Worm (Caenorhabditis elegans) whole organism, L1 larva: ENCODE results near the gene C35D6.4.

Experiments used
- C16A3.4 ChIP-seq: fragments of 150-350 bp; optimal IDR thresholded peaks from 2 replicates; lab custom pipeline; 2014; ENCODE audit warnings: missing biosample characterization, missing genetic modification characterization
- aly-2 ChIP-seq: fragments of 150-350 bp; optimal IDR thresholded peaks from 2 replicates; lab custom pipeline; 2014; ENCODE audit warnings: missing biosample characterization, missing genetic modification characterization
- ceh-82 ChIP-seq, 3 experiments: fragments of 150-350 bp in 1 of 3; sonication (generic microtip) in 2 of 3; optimal IDR thresholded peaks; 2 replicates each; lab custom pipeline; 2014 to 2017; ENCODE audit warnings: missing biosample characterization in 3 of 3, missing genetic modification characterization in 3 of 3
- fos-1 ChIP-seq: fragments of 150-350 bp; optimal IDR thresholded peaks from 2 replicates; lab custom pipeline; 2014; ENCODE audit warnings: missing biosample characterization, missing genetic modification characterization
- lsy-2 ChIP-seq, 2 experiments: fragments of 150-350 bp; optimal IDR thresholded peaks; 2 replicates each; lab custom pipeline; 2014; ENCODE audit warnings: missing biosample characterization in 2 of 2, missing genetic modification characterization in 2 of 2
- nhr-28 ChIP-seq: fragments of 150-350 bp; optimal IDR thresholded peaks from 2 replicates; lab custom pipeline; 2014; ENCODE audit warnings: missing biosample characterization, missing genetic modification characterization
- swsn-7 ChIP-seq: sonication (generic microtip); optimal IDR thresholded peaks from 2 replicates; lab custom pipeline; 2016; ENCODE audit warnings: missing genetic modification characterization, missing compliant biosample characterization
- ztf-11 ChIP-seq, 2 experiments: sonication (generic microtip); optimal IDR thresholded peaks; 2 replicates each; lab custom pipeline; 2016 to 2017; ENCODE audit warnings: missing genetic modification characterization in 2 of 2, missing biosample characterization in 1 of 2, missing compliant biosample characterization in 1 of 2

DNA sequence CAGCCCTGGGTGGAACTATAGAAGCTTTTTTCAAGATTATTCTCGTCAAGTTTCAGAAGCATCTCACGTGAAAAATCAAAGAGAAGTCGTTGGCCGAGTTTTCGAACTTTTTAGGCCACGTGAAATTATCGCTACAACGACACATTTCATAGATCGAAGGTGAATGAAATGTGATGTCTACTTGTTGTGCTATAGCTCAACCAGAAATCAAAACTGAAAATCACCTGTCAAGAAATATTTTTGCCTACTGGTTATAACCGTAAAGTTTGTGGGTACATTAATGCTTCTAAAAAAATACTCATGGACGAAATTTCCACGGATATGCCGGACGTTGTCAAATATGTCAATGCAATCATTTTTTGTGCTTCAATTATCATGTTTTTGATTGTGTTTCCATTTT, 15.8 kb upstream of the C35D6.4 start, which contains the start of gene srz-38:
- TF ChIP-seq fos-1 (tag; lab: Kevin White, UChicago) (no peak), ceh-82 (tag; optimal IDR thresholded peaks at IDR 0.05; lab: Kevin White, UChicago) (no peak), ztf-11 (tag; optimal IDR thresholded peaks at IDR 0.05; lab: Kevin White, UChicago) (no peak), C16A3.4 (no peak), lsy-2 (tag; optimal IDR thresholded peaks at IDR 0.05; lab: Kevin White, UChicago) (no peak), aly-2 (no peak), swsn-7 (tag; lab: Kevin White, UChicago) (no peak), nhr-28 (no peak)
